Fruit fly (Drosophila melanogaster) whole organism, embryonic: ENCODE data around the gene wit.
A peak's percentile ranks its signal among the peaks of the same experiment; 100 is the strongest.

Experiments used
- Antp ChIP-seq: fragments of 200-800 bp; sonication (Bioruptor generic); optimal IDR thresholded peaks from 3 replicates; lab custom pipeline; 2016; ENCODE audit warnings: missing biosample characterization, missing genetic modification characterization
- Atf3 ChIP-seq: fragments of 200-800 bp; sonication (Bioruptor generic); optimal IDR thresholded peaks from 3 replicates; lab custom pipeline; 2016; ENCODE audit warnings: missing biosample characterization, missing genetic modification characterization
- CG1233 ChIP-seq: fragments of 200-800 bp; sonication (Bioruptor generic); optimal IDR thresholded peaks from 4 replicates; lab custom pipeline; 2018; ENCODE audit warnings: missing biosample characterization, mild to moderate bottlenecking, missing genetic modification characterization
- CG12744 ChIP-seq: fragments of 200-800 bp; sonication (Bioruptor generic); optimal IDR thresholded peaks from 2 replicates; lab custom pipeline; 2016; ENCODE audit warnings: missing biosample characterization, missing genetic modification characterization
- CG13287 ChIP-seq: fragments of 200-800 bp; sonication (Bioruptor generic); IDR thresholded peaks from 2 replicates; pipeline ENCODE4 v1.3.6; 2022; ENCODE audit warnings: missing biosample characterization, missing genetic modification characterization; ENCODE audit not compliant: partially characterized antibody
- CG15073 ChIP-seq: fragments of 200-800 bp; sonication (Bioruptor generic); optimal IDR thresholded peaks from 2 replicates; lab custom pipeline; 2016; ENCODE audit warnings: missing biosample characterization, missing genetic modification characterization
- CG1602 ChIP-seq: fragments of 200-800 bp; sonication (Bioruptor generic); optimal IDR thresholded peaks from 3 replicates; lab custom pipeline; 2016; ENCODE audit warnings: missing biosample characterization, missing genetic modification characterization
- CG16815 ChIP-seq: fragments of 200-800 bp; sonication (Bioruptor generic); optimal IDR thresholded peaks from 3 replicates; lab custom pipeline; 2017; ENCODE audit warnings: missing biosample characterization, mild to moderate bottlenecking, missing genetic modification characterization
- CG17186 ChIP-seq: fragments of 200-800 bp; sonication (Bioruptor generic); optimal IDR thresholded peaks from 3 replicates; lab custom pipeline; 2017; ENCODE audit warnings: missing biosample characterization, missing genetic modification reagents, missing genetic modification characterization
- CG17361 ChIP-seq: fragments of 200-800 bp; sonication (Bioruptor generic); IDR thresholded peaks from 3 replicates; pipeline ENCODE4 v1.3.6; 2022; ENCODE audit warnings: missing biosample characterization, missing genetic modification characterization
- CG17829 ChIP-seq: fragments of 200-800 bp; optimal IDR thresholded peaks from 2 replicates; lab custom pipeline; 2019; ENCODE audit warnings: missing biosample characterization, mild to moderate bottlenecking, missing genetic modification characterization, moderate library complexity
- CG1832 ChIP-seq: fragments of 200-800 bp; sonication (Bioruptor generic); optimal IDR thresholded peaks from 2 replicates; lab custom pipeline; 2017; ENCODE audit warnings: missing biosample characterization, mild to moderate bottlenecking, missing genetic modification characterization, inconsistent platforms
- CG2129 ChIP-seq: fragments of 200-800 bp; sonication (Bioruptor generic); IDR thresholded peaks from 2 replicates; pipeline ENCODE4 v1.3.6; 2022; ENCODE audit warnings: missing biosample characterization, missing genetic modification characterization; ENCODE audit not compliant: partially characterized antibody
- CG30403 ChIP-seq: fragments of 200-800 bp; sonication (Bioruptor generic); optimal IDR thresholded peaks from 3 replicates; lab custom pipeline; 2016; ENCODE audit warnings: missing biosample characterization, missing genetic modification characterization
- CG31441 ChIP-seq: fragments of 200-800 bp; sonication (Bioruptor generic); IDR thresholded peaks from 2 replicates; pipeline ENCODE4 v1.3.6; 2022; ENCODE audit warnings: missing biosample characterization, missing genetic modification characterization
- CG33557 ChIP-seq: fragments of 200-800 bp; sonication (Bioruptor generic); optimal IDR thresholded peaks from 2 replicates; lab custom pipeline; 2019; ENCODE audit warnings: missing biosample characterization, mild to moderate bottlenecking, missing genetic modification characterization, moderate library complexity
- CG4820 ChIP-seq: fragments of 200-800 bp; sonication (Bioruptor generic); optimal IDR thresholded peaks from 3 replicates; lab custom pipeline; 2016; ENCODE audit warnings: missing biosample characterization, missing genetic modification characterization
- CG7357 ChIP-seq: fragments of 200-800 bp; sonication (Bioruptor generic); IDR thresholded peaks from 3 replicates; pipeline ENCODE4 v1.3.6; 2022; ENCODE audit warnings: missing biosample characterization, missing genetic modification characterization
- CG8281 ChIP-seq: fragments of 200-800 bp; sonication (Bioruptor generic); optimal IDR thresholded peaks from 2 replicates; lab custom pipeline; 2018; ENCODE audit warnings: missing biosample characterization, mild to moderate bottlenecking, missing genetic modification characterization, moderate library complexity
- CG8359 ChIP-seq: fragments of 200-800 bp; sonication (Bioruptor generic); optimal IDR thresholded peaks from 2 replicates; lab custom pipeline; 2017; ENCODE audit warnings: missing biosample characterization, mild to moderate bottlenecking, missing genetic modification characterization, borderline replicate concordance
- CG8478 ChIP-seq: fragments of >200 bp; optimal IDR thresholded peaks from 2 replicates; lab custom pipeline; 2018
- CG9727 ChIP-seq: fragments of 200-800 bp; sonication (Bioruptor generic); optimal IDR thresholded peaks from 3 replicates; lab custom pipeline; 2017; ENCODE audit warnings: missing biosample characterization, mild to moderate bottlenecking, missing genetic modification characterization
- D19A ChIP-seq: fragments of 200-800 bp; optimal IDR thresholded peaks from 3 replicates; lab custom pipeline; 2019; ENCODE audit warnings: missing biosample characterization, mild to moderate bottlenecking, missing genetic modification characterization, moderate library complexity
- Dip2 ChIP-seq: fragments of 200-800 bp; sonication (Bioruptor generic); IDR thresholded peaks from 2 replicates; pipeline ENCODE4 v1.3.6; 2022; ENCODE audit warnings: missing biosample characterization, missing genetic modification characterization
- Ets97D ChIP-seq: fragments of 200-800 bp; sonication (Bioruptor generic); optimal IDR thresholded peaks from 3 replicates; lab custom pipeline; 2016; ENCODE audit warnings: missing biosample characterization, missing genetic modification characterization
- Hsf ChIP-seq: fragments of 200-800 bp; sonication (Bioruptor generic); optimal IDR thresholded peaks from 3 replicates; lab custom pipeline; 2016; ENCODE audit warnings: missing biosample characterization, missing genetic modification characterization
- Max ChIP-seq: fragments of 200-800 bp; sonication (Bioruptor generic); optimal IDR thresholded peaks from 2 replicates; lab custom pipeline; 2016; ENCODE audit warnings: missing biosample characterization, mild to moderate bottlenecking, missing genetic modification characterization
- Meics ChIP-seq: fragments of 200-800 bp; sonication (Bioruptor generic); optimal IDR thresholded peaks from 2 replicates; lab custom pipeline; 2017; ENCODE audit warnings: missing biosample characterization, mild to moderate bottlenecking, missing genetic modification characterization
- Opbp ChIP-seq: fragments of 200-800 bp; sonication (Bioruptor generic); IDR thresholded peaks from 3 replicates; pipeline ENCODE4 v1.3.6; 2022; ENCODE audit warnings: missing biosample characterization, missing genetic modification characterization; ENCODE audit not compliant: partially characterized antibody
- Poxn ChIP-seq: fragments of 200-800 bp; sonication (Bioruptor generic); IDR thresholded peaks from 2 replicates; pipeline ENCODE4 v1.3.6; 2022; ENCODE audit warnings: missing biosample characterization, missing genetic modification characterization
- Sin3A ChIP-seq: fragments of >200 bp; optimal IDR thresholded peaks from 2 replicates; lab custom pipeline; 2018
- Sry-δ ChIP-seq: fragments of 200-800 bp; sonication (Bioruptor generic); optimal IDR thresholded peaks from 2 replicates; lab custom pipeline; 2016; ENCODE audit warnings: missing biosample characterization, missing genetic modification characterization
- ab ChIP-seq: fragments of 200-800 bp; sonication (Bioruptor generic); optimal IDR thresholded peaks from 2 replicates; lab custom pipeline; 2016; ENCODE audit warnings: missing biosample characterization, missing genetic modification characterization
- caup ChIP-seq: fragments of 200-800 bp; sonication (Bioruptor generic); optimal IDR thresholded peaks from 3 replicates; lab custom pipeline; 2017; ENCODE audit warnings: missing biosample characterization, mild to moderate bottlenecking, missing genetic modification characterization, moderate library complexity; ENCODE audit not compliant: severe bottlenecking
- chm ChIP-seq: fragments of 200-800 bp; sonication (Bioruptor generic); IDR thresholded peaks from 2 replicates; pipeline ENCODE4 v1.3.6; 2022; ENCODE audit warnings: missing biosample characterization, missing genetic modification characterization
- ci ChIP-seq: fragments of 200-800 bp; sonication (Bioruptor generic); IDR thresholded peaks from 3 replicates; pipeline ENCODE4 v1.3.6; 2022; ENCODE audit warnings: missing biosample characterization, missing genetic modification characterization
- corto ChIP-seq: fragments of 200-800 bp; sonication (Bioruptor generic); optimal IDR thresholded peaks from 2 replicates; lab custom pipeline; 2016; ENCODE audit warnings: missing biosample characterization, mild to moderate bottlenecking, missing genetic modification characterization, moderate library complexity
- dmrt99B ChIP-seq: fragments of 200-800 bp; sonication (Bioruptor generic); optimal IDR thresholded peaks from 2 replicates; lab custom pipeline; 2018; ENCODE audit warnings: missing biosample characterization, mild to moderate bottlenecking, missing genetic modification characterization, moderate library complexity
- ewg ChIP-seq: fragments of 200-800 bp; sonication (Bioruptor generic); optimal IDR thresholded peaks from 3 replicates; lab custom pipeline; 2017; ENCODE audit warnings: mild to moderate bottlenecking, missing biosample characterization, missing genetic modification reagents, missing genetic modification characterization
- hb ChIP-seq: fragments of 200-800 bp; sonication (Bioruptor generic); IDR thresholded peaks from 3 replicates; pipeline ENCODE4 v1.3.6; 2022; ENCODE audit warnings: missing biosample characterization, missing genetic modification characterization; ENCODE audit not compliant: partially characterized antibody
- hth ChIP-seq: fragments of >200 bp; optimal IDR thresholded peaks from 2 replicates; lab custom pipeline; 2017; ENCODE audit warnings: inconsistent platforms
- knrl ChIP-seq: fragments of 200-800 bp; sonication (Bioruptor generic); IDR thresholded peaks from 3 replicates; pipeline ENCODE4 v1.3.6; 2022; ENCODE audit warnings: missing biosample characterization, missing genetic modification characterization; ENCODE audit not compliant: partially characterized antibody
- org-1 ChIP-seq: fragments of 200-800 bp; sonication (Bioruptor generic); optimal IDR thresholded peaks from 2 replicates; lab custom pipeline; 2017; ENCODE audit warnings: missing biosample characterization, missing genetic modification characterization
- pnt ChIP-seq: fragments of 200-800 bp; sonication (Bioruptor generic); optimal IDR thresholded peaks from 3 replicates; lab custom pipeline; 2016; ENCODE audit warnings: missing biosample characterization, missing genetic modification characterization
- stwl ChIP-seq: fragments of 200-800 bp; sonication (Bioruptor generic); optimal IDR thresholded peaks from 3 replicates; lab custom pipeline; 2018; ENCODE audit warnings: missing biosample characterization, mild to moderate bottlenecking, missing genetic modification characterization, moderate library complexity
- toy ChIP-seq: fragments of 200-800 bp; sonication (Bioruptor generic); IDR thresholded peaks from 2 replicates; pipeline ENCODE4 v1.3.6; 2022; ENCODE audit warnings: missing biosample characterization, missing genetic modification characterization
- usp ChIP-seq: fragments of >200 bp; optimal IDR thresholded peaks from 2 replicates; lab custom pipeline; 2017; ENCODE audit warnings: missing biosample characterization, missing genetic modification characterization
- vfl ChIP-seq: fragments of 200-800 bp; sonication (Bioruptor generic); optimal IDR thresholded peaks from 2 replicates; lab custom pipeline; 2016; ENCODE audit warnings: missing biosample characterization, missing genetic modification characterization
- wdn ChIP-seq: fragments of 200-800 bp; sonication (Bioruptor generic); IDR thresholded peaks from 2 replicates; pipeline ENCODE4 v1.3.6; 2022; ENCODE audit warnings: missing biosample characterization, missing genetic modification characterization

wit gene

dm6 chr3L:4103258-4104247, 32.0 kb upstream of the wit start, which contains the start of gene Fit1 (continued):
- TF ChIP-seq wdn (GFP tag; lab: Robert Waterston, UW) (no peak), chm (peak; percentile 48; the same call in 1 of the 2 replicates), CG7357 (GFP tag; lab: Robert Waterston, UW) (0 out of 3 replicates have a peak, but pooled peaks have one; percentile 18), CG17361 (GFP tag; lab: Robert Waterston, UW) (no peak), Atf3 (GFP tag; lab: Kevin White, UChicago) (peak; percentile 31), ewg (GFP tag; lab: Kevin White, UChicago) (no peak), CG31441 (no peak), corto (GFP tag; lab: Kevin White, UChicago) (no peak), org-1 (no peak), Hsf (GFP tag; lab: Kevin White, UChicago) (no peak), CG1832 (GFP tag; lab: Kevin White, UChicago) (no peak), caup (no peak), vfl (no peak), CG33557 (GFP tag; lab: Kevin White, UChicago) (no peak), CG30403 (GFP tag; lab: Kevin White, UChicago) (no peak), CG9727 (GFP tag; lab: Kevin White, UChicago) (no peak), CG17186 (GFP tag; lab: Kevin White, UChicago) (peak; percentile 55), Antp (GFP tag; lab: Kevin White, UChicago) (no peak), stwl (tag; lab: Kevin White, UChicago) (no peak), Max (GFP tag; lab: Kevin White, UChicago) (no peak), CG17829 (tag; lab: Kevin White, UChicago) (no peak), CG2129 (GFP tag; lab: Robert Waterston, UW) (0 out of 2 replicates have a peak, but pooled peaks have one; percentile 37), hb (GFP tag; lab: Robert Waterston, UW) (peak; percentile 57; the same call in 1 of the 3 replicates), CG16815 (no peak), CG8281 (tag; lab: Kevin White, UChicago) (no peak), knrl (GFP tag; lab: Robert Waterston, UW) (peak; percentile 39; the same call in 2 of the 3 replicates), CG1602 (GFP tag; lab: Kevin White, UChicago) (no peak), Opbp (GFP tag; lab: Robert Waterston, UW) (peak; percentile 53; the same call in 2 of the 3 replicates), Sin3A (lab: Kevin White, UChicago) (peak; percentile 6), dmrt99B (no peak), CG15073 (no peak), ab (GFP tag; lab: Kevin White, UChicago) (no peak), CG8478 (no peak), ci (no peak), CG4820 (no peak), Sry-δ (GFP tag; lab: Kevin White, UChicago) (no peak), Meics (GFP tag; lab: Kevin White, UChicago) (no peak), CG8359 (GFP tag; lab: Kevin White, UChicago) (no peak), D19A (tag; lab: Kevin White, UChicago) (no peak), usp (GFP tag; lab: Kevin White, UChicago) (no peak), pnt (GFP tag; lab: Kevin White, UChicago) (no peak), CG1233 (GFP tag; lab: Kevin White, UChicago) (no peak), CG12744 (no peak), Ets97D (GFP tag; lab: Kevin White, UChicago) (no peak), Poxn (no peak), toy (no peak), Dip2 (GFP tag; lab: Robert Waterston, UW) (no peak), hth (lab: Kevin White, UChicago) (no peak), CG13287 (GFP tag; lab: Robert Waterston, UW) (peak; percentile 50)
